Worm (Caenorhabditis elegans) whole organism, young adult: ENCODE results near the gene Y11D7A.10.

Source experiments
- K12H6.12 ChIP-seq: fragments of 200-800 bp; sonication (Bioruptor generic); optimal IDR thresholded peaks from 2 replicates; lab custom pipeline; 2018; ENCODE audit warnings: mild to moderate bottlenecking, missing genetic modification characterization, missing compliant biosample characterization
- ama-1 ChIP-seq, 3 experiments: fragments of 150-350 bp in 1 of 3; sonication (generic microtip) in 2 of 3; optimal IDR thresholded peaks; 2 replicates each; lab custom pipeline; 2014 to 2018; ENCODE audit warnings: missing biosample characterization in 2 of 3, missing genetic modification characterization in 2 of 3, missing genetic modification reagents in 2 of 3
- gei-17 ChIP-seq: fragments of 200-800 bp; sonication (Bioruptor generic); optimal IDR thresholded peaks from 2 replicates; lab custom pipeline; 2018; ENCODE audit warnings: mild to moderate bottlenecking, missing genetic modification characterization, missing compliant biosample characterization

DNA sequence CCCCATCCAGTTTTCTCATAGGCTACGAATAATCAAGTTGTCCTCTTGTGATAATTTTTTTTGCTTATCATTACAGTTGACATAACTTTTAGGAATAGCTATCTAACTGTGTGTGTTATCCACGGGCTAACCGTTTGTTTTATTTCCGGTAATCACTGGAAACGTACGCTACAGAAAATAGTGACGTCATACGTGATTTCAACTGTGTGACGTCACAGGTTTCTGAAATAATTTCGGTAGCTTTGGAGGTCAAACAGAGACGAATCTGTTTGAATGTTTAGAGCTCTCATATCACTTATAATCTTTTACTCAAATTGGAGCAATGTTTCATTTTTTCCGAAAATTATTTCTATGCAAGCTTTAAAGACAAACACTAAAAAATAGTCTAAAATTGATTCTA, 2.7 kb downstream of the Y11D7A.10 start:
- TF ChIP-seq gei-17 (GFP tag; lab: Kevin White, UChicago) (no peak), ama-1 (optimal IDR thresholded peaks at IDR 0.05; lab: Kevin White, UChicago) (no peak), ama-1 (GFP tag; optimal IDR thresholded peaks at IDR 0.05; lab: Kevin White, UChicago) (no peak), K12H6.12 (no peak)
